Fruit fly (Drosophila melanogaster) whole organism, wandering third instar larva: Measurements from ENCODE around the gene Rad17.

Source experiments
- Abd-B ChIP-seq: fragments of >200 bp; optimal IDR thresholded peaks from 2 replicates; lab custom pipeline; 2017; ENCODE audit warnings: missing biosample characterization, missing genetic modification characterization
- CG9705 ChIP-seq: fragments of 200-800 bp; sonication (Bioruptor generic); optimal IDR thresholded peaks from 2 replicates; lab custom pipeline; 2018; ENCODE audit warnings: missing biosample characterization, mild to moderate bottlenecking, missing genetic modification characterization
- CrebA ChIP-seq: fragments of 200-800 bp; sonication (Bioruptor generic); optimal IDR thresholded peaks from 2 replicates; lab custom pipeline; 2016; ENCODE audit warnings: missing biosample characterization, mild to moderate bottlenecking, missing genetic modification characterization, borderline replicate concordance
- Dfd ChIP-seq: fragments of >200 bp; optimal IDR thresholded peaks from 2 replicates; lab custom pipeline; 2017; ENCODE audit warnings: missing biosample characterization, missing genetic modification characterization
- Hr78 ChIP-seq: fragments of >200 bp; optimal IDR thresholded peaks from 2 replicates; lab custom pipeline; 2017; ENCODE audit warnings: missing biosample characterization, missing genetic modification characterization
- Mio ChIP-seq: sonication (Bioruptor generic); optimal IDR thresholded peaks from 2 replicates; lab custom pipeline; 2016; ENCODE audit warnings: missing biosample characterization, missing genetic modification characterization
- Myc ChIP-seq: fragments of >200 bp; optimal IDR thresholded peaks from 2 replicates; lab custom pipeline; 2017
- OdsH ChIP-seq: fragments of 200-800 bp; sonication (Bioruptor generic); optimal IDR thresholded peaks from 2 replicates; lab custom pipeline; 2016; ENCODE audit warnings: missing biosample characterization, mild to moderate bottlenecking, missing genetic modification characterization
- Sp1 ChIP-seq: fragments of 200-800 bp; sonication (Bioruptor generic); optimal IDR thresholded peaks from 3 replicates; lab custom pipeline; 2019; ENCODE audit warnings: missing biosample characterization, mild to moderate bottlenecking, missing genetic modification characterization, moderate library complexity
- ey ChIP-seq: fragments of 200-800 bp; sonication (Bioruptor generic); optimal IDR thresholded peaks from 2 replicates; lab custom pipeline; 2016; ENCODE audit warnings: missing biosample characterization, missing genetic modification characterization
- h ChIP-seq: fragments of 200-800 bp; sonication (Bioruptor generic); optimal IDR thresholded peaks from 3 replicates; lab custom pipeline; 2016; ENCODE audit warnings: missing biosample characterization, mild to moderate bottlenecking, missing genetic modification characterization
- lola ChIP-seq: fragments of >200 bp; optimal IDR thresholded peaks from 2 replicates; lab custom pipeline; 2017; ENCODE audit warnings: missing biosample characterization, missing genetic modification characterization
- psq ChIP-seq: fragments of 200-800 bp; sonication (Bioruptor generic); optimal IDR thresholded peaks from 3 replicates; lab custom pipeline; 2017; ENCODE audit warnings: missing biosample characterization, mild to moderate bottlenecking, missing genetic modification characterization, moderate library complexity

- no peak for TF ChIP-seq lola (GFP tag; lab: Kevin White, UChicago)
- TF ChIP-seq ey (GFP tag; lab: Kevin White, UChicago), result no peak
- TF ChIP-seq Myc (lab: Kevin White, UChicago), result no peak
- no peak for TF ChIP-seq CrebA (GFP tag; lab: Kevin White, UChicago)
- TF ChIP-seq Abd-B (GFP tag; lab: Kevin White, UChicago), result no peak
- no peak for TF ChIP-seq h (GFP tag; lab: Kevin White, UChicago)
- TF ChIP-seq Mio (GFP tag; lab: Kevin White, UChicago), result no peak
- no peak for TF ChIP-seq psq (GFP tag; lab: Kevin White, UChicago)
- TF ChIP-seq Hr78 (GFP tag; lab: Kevin White, UChicago), result no peak
- TF ChIP-seq Sp1 (GFP tag; lab: Kevin White, UChicago), result no peak
- no peak for TF ChIP-seq Dfd (GFP tag; lab: Kevin White, UChicago)
- TF ChIP-seq CG9705, result no peak
- TF ChIP-seq OdsH, result no peak
These were observed 27.1 kb upstream of the Rad17 start for dm6 chr3R:14690065-14690464.
